Worm (Caenorhabditis elegans) whole organism, L4 larva: ENCODE results near the gene unc-6.

Experiments used
- Y105C5A.15 ChIP-seq: fragments of 200-800 bp; sonication (Bioruptor generic); IDR thresholded peaks from 2 replicates; pipeline ENCODE4 v1.3.6; 2022; ENCODE audit warnings: missing genetic modification characterization, missing compliant biosample characterization
- ceh-82 ChIP-seq: sonication (generic microtip); optimal IDR thresholded peaks from 2 replicates; lab custom pipeline; 2017; ENCODE audit warnings: missing biosample characterization, missing genetic modification characterization
- duxl-1 ChIP-seq: sonication (generic microtip); optimal IDR thresholded peaks from 2 replicates; lab custom pipeline; 2016; ENCODE audit warnings: mild to moderate bottlenecking, missing genetic modification characterization, moderate library complexity, missing compliant biosample characterization; ENCODE audit not compliant: poor library complexity
- fkh-10 ChIP-seq: fragments of 150-350 bp; optimal IDR thresholded peaks from 2 replicates; lab custom pipeline; 2014; ENCODE audit warnings: missing biosample characterization, missing genetic modification reagents, missing genetic modification characterization
- lir-3 ChIP-seq: sonication (generic microtip); optimal IDR thresholded peaks from 2 replicates; lab custom pipeline; 2016; ENCODE audit warnings: mild to moderate bottlenecking, missing genetic modification characterization, missing compliant biosample characterization
- mdl-1 ChIP-seq, 2 experiments: fragments of 150-350 bp in 1 of 2; sonication (generic microtip) in 1 of 2; optimal IDR thresholded peaks; 2 replicates each; lab custom pipeline; 2014 to 2017; ENCODE audit warnings: missing biosample characterization in 2 of 2, missing genetic modification characterization in 2 of 2
- snpc-4 ChIP-seq: fragments of 150-350 bp; optimal IDR thresholded peaks from 2 replicates; lab custom pipeline; 2014; ENCODE audit warnings: missing biosample characterization, missing genetic modification characterization
- tag-97 ChIP-seq: fragments of 200-800 bp; sonication (Bioruptor generic); IDR thresholded peaks from 2 replicates; pipeline ENCODE4 v1.3.6; 2022; ENCODE audit warnings: missing genetic modification characterization, missing compliant biosample characterization
- unc-130 ChIP-seq: sonication (generic microtip); optimal IDR thresholded peaks from 2 replicates; lab custom pipeline; 2016; ENCODE audit warnings: missing genetic modification reagents, missing genetic modification characterization, missing compliant biosample characterization
- ztf-11 ChIP-seq: fragments of 150-350 bp; optimal IDR thresholded peaks from 2 replicates; lab custom pipeline; 2014; ENCODE audit warnings: missing biosample characterization, missing genetic modification characterization

ce11 chrX:6904064-6904771, 14.7 kb downstream of the unc-6 start, which contains the start of gene sid-5:
- TF ChIP-seq mdl-1 (tag; optimal IDR thresholded peaks at IDR 0.05; lab: Kevin White, UChicago) (no peak), snpc-4 (tag; lab: Kevin White, UChicago) (no peak), ztf-11 (tag; lab: Kevin White, UChicago) (no peak), tag-97 (no peak), Y105C5A.15 (GFP tag; lab: Robert Waterston, UW) (no peak), ceh-82 (tag; lab: Kevin White, UChicago) (no peak), lir-3 (no peak), duxl-1 (tag; lab: Kevin White, UChicago) (no peak), unc-130 (GFP tag; lab: Kevin White, UChicago) (no peak), fkh-10 (GFP tag; lab: Kevin White, UChicago) (no peak)
